Fruit fly (Drosophila melanogaster): ENCODE data around the gene Oseg2.

DNA sequence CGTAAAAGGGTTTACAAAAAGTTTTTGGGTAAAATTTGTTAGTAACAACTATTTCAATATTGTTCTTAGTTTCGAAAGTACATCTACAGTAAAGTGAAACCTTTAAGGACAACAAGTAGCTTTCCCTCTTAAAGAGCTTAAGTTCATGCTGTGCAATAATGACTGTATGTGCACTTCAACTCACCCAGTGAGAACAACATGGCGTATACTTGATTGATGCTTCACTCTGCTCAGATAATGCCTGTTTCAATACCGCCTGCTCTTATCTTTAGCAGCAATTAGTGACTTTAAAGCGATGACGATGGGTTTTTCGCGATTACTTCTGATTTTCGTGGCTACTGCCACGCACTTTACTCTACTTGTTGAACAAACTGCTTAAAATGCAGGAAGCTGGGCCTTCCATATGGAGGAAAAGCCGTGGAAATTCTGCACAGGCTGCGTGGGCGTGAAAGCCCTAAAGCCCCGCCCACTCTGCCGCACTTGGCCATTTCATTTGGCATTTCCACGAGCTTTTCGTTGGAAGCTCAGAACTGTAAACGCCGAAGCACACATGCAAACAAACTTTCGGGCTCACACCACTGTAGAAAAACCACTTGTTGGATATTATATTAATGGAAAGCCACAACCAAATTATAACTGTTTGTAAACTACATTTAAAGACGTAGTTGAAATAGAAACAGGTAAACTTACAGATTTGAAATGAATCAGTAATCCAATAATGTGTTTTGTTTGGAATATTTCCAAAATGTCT lies 27.2 kb downstream of the Oseg2 start:
- TF ChIP-seq Hr83 (GFP tag; optimal IDR thresholded peaks at IDR 0.05; ENCODE audit: poor library complexity, severe bottlenecking): no peak
- TF ChIP-seq foxo (GFP tag; optimal IDR thresholded peaks at IDR 0.05): no peak
- no peak for TF ChIP-seq Myc (optimal IDR thresholded peaks at IDR 0.05)
- TF ChIP-seq lola (GFP tag; optimal IDR thresholded peaks at IDR 0.05): no peak
- TF ChIP-seq CG9705 (GFP tag; optimal IDR thresholded peaks at IDR 0.05): no peak
- no peak for TF ChIP-seq OdsH (GFP tag; optimal IDR thresholded peaks at IDR 0.05)
- no peak for TF ChIP-seq GATAd (GFP tag; optimal IDR thresholded peaks at IDR 0.05)
- TF ChIP-seq woc (GFP tag; optimal IDR thresholded peaks at IDR 0.05): no peak
- no peak for TF ChIP-seq N (GFP tag; optimal IDR thresholded peaks at IDR 0.05)
